Worm (Caenorhabditis elegans) whole organism, L3 larva: ENCODE data around the gene dgk-4.

Experiments
- R02D3.7 ChIP-seq: fragments of 150-350 bp; optimal IDR thresholded peaks from 2 replicates; lab custom pipeline; 2014; ENCODE audit warnings: missing biosample characterization, missing genetic modification characterization
- ama-1 ChIP-seq: fragments of 150-350 bp; optimal IDR thresholded peaks from 2 replicates; lab custom pipeline; 2018
- ceh-82 ChIP-seq: fragments of 150-350 bp; optimal IDR thresholded peaks from 2 replicates; lab custom pipeline; 2014; ENCODE audit warnings: missing biosample characterization, missing genetic modification characterization
- ceh-9 ChIP-seq: sonication (generic microtip); optimal IDR thresholded peaks from 2 replicates; lab custom pipeline; 2018; ENCODE audit warnings: missing biosample characterization, missing genetic modification characterization
- daf-12 ChIP-seq: fragments of 150-350 bp; optimal IDR thresholded peaks from 2 replicates; lab custom pipeline; 2014; ENCODE audit warnings: missing biosample characterization, missing genetic modification reagents, missing genetic modification characterization
- egl-27 ChIP-seq: sonication (generic microtip); optimal IDR thresholded peaks from 4 replicates; lab custom pipeline; 2017; ENCODE audit warnings: missing biosample characterization, missing genetic modification reagents, missing genetic modification characterization
- egl-5 ChIP-seq: fragments of 150-350 bp; optimal IDR thresholded peaks from 2 replicates; lab custom pipeline; 2017; ENCODE audit warnings: missing biosample characterization, missing genetic modification reagents, missing genetic modification characterization, inconsistent platforms
- elt-1 ChIP-seq: fragments of 150-350 bp; optimal IDR thresholded peaks from 2 replicates; lab custom pipeline; 2014; ENCODE audit warnings: missing biosample characterization, missing genetic modification characterization
- elt-2 ChIP-seq: sonication (generic microtip); optimal IDR thresholded peaks from 2 replicates; lab custom pipeline; 2016; ENCODE audit warnings: missing genetic modification reagents, mild to moderate bottlenecking, missing genetic modification characterization, missing compliant biosample characterization
- elt-3 ChIP-seq, 3 experiments: fragments of 150-350 bp in 1 of 3; sonication (generic microtip) in 2 of 3; optimal IDR thresholded peaks; 2 replicates in 2 of 3; 4 replicates in 1 of 3; lab custom pipeline; 2014 to 2017; ENCODE audit warnings: missing biosample characterization in 3 of 3, missing genetic modification characterization in 3 of 3
- fkh-10 ChIP-seq: sonication (generic microtip); optimal IDR thresholded peaks from 2 replicates; lab custom pipeline; 2017; ENCODE audit warnings: missing biosample characterization, missing genetic modification reagents, missing genetic modification characterization
- lin-39 ChIP-seq: fragments of 150-350 bp; optimal IDR thresholded peaks from 2 replicates; lab custom pipeline; 2018; ENCODE audit warnings: missing biosample characterization, missing genetic modification reagents, missing genetic modification characterization
- mdl-1 ChIP-seq: fragments of 150-350 bp; optimal IDR thresholded peaks from 2 replicates; lab custom pipeline; 2014; ENCODE audit warnings: missing biosample characterization, missing genetic modification characterization
- nhr-11 ChIP-seq: fragments of 150-350 bp; optimal IDR thresholded peaks from 2 replicates; lab custom pipeline; 2014; ENCODE audit warnings: missing biosample characterization, missing genetic modification characterization
- nhr-12 ChIP-seq: fragments of 150-350 bp; optimal IDR thresholded peaks from 2 replicates; lab custom pipeline; 2014; ENCODE audit warnings: missing biosample characterization, missing genetic modification characterization
- nhr-237 ChIP-seq: fragments of 150-350 bp; optimal IDR thresholded peaks from 2 replicates; lab custom pipeline; 2014; ENCODE audit warnings: missing biosample characterization, missing genetic modification characterization
- nhr-28 ChIP-seq: fragments of 150-350 bp; optimal IDR thresholded peaks from 2 replicates; lab custom pipeline; 2014; ENCODE audit warnings: missing biosample characterization, missing genetic modification characterization
- nhr-43 ChIP-seq: sonication (generic microtip); optimal IDR thresholded peaks from 2 replicates; lab custom pipeline; 2016; ENCODE audit warnings: mild to moderate bottlenecking, missing genetic modification characterization, missing compliant biosample characterization; ENCODE audit not compliant: poor library complexity, severe bottlenecking
- nhr-67 ChIP-seq: fragments of 150-350 bp; optimal IDR thresholded peaks from 2 replicates; lab custom pipeline; 2014; ENCODE audit warnings: missing biosample characterization, missing genetic modification characterization
- nhr-77 ChIP-seq: fragments of 150-350 bp; optimal IDR thresholded peaks from 2 replicates; lab custom pipeline; 2014; ENCODE audit warnings: missing biosample characterization, missing genetic modification characterization
- pha-4 ChIP-seq: fragments of 150-350 bp; optimal IDR thresholded peaks from 2 replicates; lab custom pipeline; 2014; ENCODE audit warnings: missing biosample characterization, missing genetic modification reagents, missing genetic modification characterization
- pqm-1 ChIP-seq: fragments of 150-350 bp; optimal IDR thresholded peaks from 2 replicates; lab custom pipeline; 2017; ENCODE audit warnings: missing biosample characterization, missing genetic modification characterization, inconsistent platforms
- snpc-4 ChIP-seq: fragments of 150-350 bp; optimal IDR thresholded peaks from 2 replicates; lab custom pipeline; 2014; ENCODE audit warnings: missing biosample characterization, missing genetic modification characterization
- unc-39 ChIP-seq: sonication (generic microtip); optimal IDR thresholded peaks from 4 replicates; lab custom pipeline; 2017; ENCODE audit warnings: missing biosample characterization, missing genetic modification characterization
- unc-62 ChIP-seq: fragments of 150-350 bp; sonication (generic microtip); optimal IDR thresholded peaks from 4 replicates; lab custom pipeline; 2014; ENCODE audit warnings: missing biosample characterization, missing genetic modification reagents, missing genetic modification characterization
- zag-1 ChIP-seq: fragments of 150-350 bp; optimal IDR thresholded peaks from 2 replicates; lab custom pipeline; 2014; ENCODE audit warnings: missing biosample characterization, missing genetic modification characterization
- ztf-11 ChIP-seq: fragments of 150-350 bp; optimal IDR thresholded peaks from 2 replicates; lab custom pipeline; 2014; ENCODE audit warnings: missing biosample characterization, missing genetic modification characterization

The dgk-4 gene

DNA sequence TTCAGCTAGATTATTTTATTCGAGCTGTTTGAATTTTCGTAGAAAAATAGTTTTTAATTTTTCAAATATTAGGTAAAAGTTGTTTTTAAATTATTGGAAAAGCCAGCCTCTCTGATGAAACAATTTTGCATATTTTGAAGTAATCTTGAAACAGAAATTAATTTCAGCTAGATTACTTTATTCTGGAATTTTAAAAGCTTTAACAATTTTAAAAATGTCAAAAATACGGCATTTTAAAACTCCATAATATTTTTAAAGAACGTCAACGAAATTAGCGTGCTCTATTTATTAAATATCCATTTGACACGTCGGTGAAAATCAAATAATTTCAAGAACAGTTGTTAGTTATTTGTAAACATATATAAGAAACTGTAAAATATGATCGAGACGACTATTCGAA, 28.3 kb upstream of the dgk-4 start, which contains the start of gene Y59H11AR.10:
TSS of gene Y59H11AR.10 (plus strand) at position 301 of the 400 bp plus-strand sequence.
- no peak for TF ChIP-seq nhr-43
- no peak for TF ChIP-seq nhr-67
- no peak for TF ChIP-seq mdl-1 (tag; lab: Kevin White, UChicago)
- no peak for TF ChIP-seq unc-62 (GFP tag; lab: Kevin White, UChicago)
- TF ChIP-seq unc-39 (tag; lab: Kevin White, UChicago), result no peak

DNA sequence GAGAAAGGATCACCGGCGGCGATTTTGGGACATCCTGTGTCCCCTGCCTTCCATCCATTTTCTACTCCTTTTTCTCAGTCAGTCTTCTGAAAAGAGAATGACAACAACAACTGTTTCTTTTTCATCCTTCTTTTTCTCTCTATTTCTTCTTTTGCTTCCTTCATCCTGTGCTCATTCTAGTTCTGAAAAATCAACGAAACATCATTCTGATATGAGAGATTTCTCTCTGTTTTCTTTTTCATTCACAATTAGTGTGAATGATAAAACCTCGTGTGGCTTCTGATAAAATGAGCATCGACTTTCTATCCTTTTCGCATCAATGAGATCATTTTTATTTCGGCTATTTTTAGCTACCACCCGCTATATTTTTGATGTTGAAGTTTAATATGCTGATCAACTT, 25.9 kb upstream of the dgk-4 start:
- TF ChIP-seq nhr-11 (tag; lab: Kevin White, UChicago), result peak; percentile 53
- TF ChIP-seq ama-1, result no peak

DNA sequence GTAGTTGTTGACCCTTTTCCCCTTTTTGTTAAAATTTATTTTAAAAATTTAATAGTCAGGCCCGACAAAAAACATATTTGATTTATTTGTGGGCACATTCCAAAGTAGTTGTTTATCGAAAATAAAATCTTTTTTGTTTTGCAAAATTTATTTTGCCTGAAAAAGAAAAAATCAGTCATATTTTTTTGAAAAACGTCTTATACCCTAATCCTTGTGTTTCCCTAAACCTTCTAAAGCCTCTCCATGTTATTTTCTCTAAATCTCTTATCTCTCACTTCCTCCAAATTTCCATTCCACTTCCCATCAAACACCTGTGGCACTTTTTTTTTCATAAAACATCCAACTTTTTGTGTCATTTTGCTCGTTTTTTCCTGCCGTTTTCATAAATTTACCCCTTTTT, 22.9 kb upstream of the dgk-4 start:
- TF ChIP-seq elt-1 (tag; lab: Kevin White, UChicago) (peak; percentile 63), pha-4 (tag; lab: Kevin White, UChicago) (no peak)

DNA sequence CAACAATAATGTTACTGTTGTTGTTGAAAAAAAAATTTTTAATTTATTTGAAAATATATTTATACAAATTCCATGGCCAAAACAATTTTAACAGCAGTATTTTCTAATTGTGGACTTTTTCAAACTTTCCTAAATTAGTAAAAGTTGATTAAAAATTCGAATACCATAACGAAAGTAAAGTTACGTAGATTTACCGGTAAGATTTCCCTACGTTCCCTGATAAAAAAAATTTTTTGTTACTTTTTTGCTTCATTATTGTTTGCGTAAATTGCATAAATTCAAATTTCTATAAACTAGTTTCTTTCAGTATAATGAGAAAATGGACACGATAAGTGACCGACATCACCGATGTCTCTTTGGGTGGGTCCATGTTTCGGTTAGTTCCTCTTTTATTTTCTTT, 22.2 kb upstream of the dgk-4 start, which contains the start of gene F42A9.6:
TSS of gene F42A9.6 (plus strand) at position 301 of the 400 bp plus-strand sequence.
- no peak for TF ChIP-seq zag-1
- TF ChIP-seq ceh-82 (tag; lab: Kevin White, UChicago), result no peak
- no peak for TF ChIP-seq pha-4 (tag; lab: Kevin White, UChicago)
- no peak for TF ChIP-seq ceh-9 (tag; lab: Kevin White, UChicago)
- TF ChIP-seq fkh-10 (GFP tag; lab: Kevin White, UChicago), result no peak
- TF ChIP-seq nhr-11 (tag; lab: Kevin White, UChicago), result no peak
- TF ChIP-seq pqm-1, result no peak
- no peak for TF ChIP-seq nhr-28 (tag; lab: Kevin White, UChicago)
- TF ChIP-seq ztf-11 (tag; lab: Kevin White, UChicago), result no peak

DNA sequence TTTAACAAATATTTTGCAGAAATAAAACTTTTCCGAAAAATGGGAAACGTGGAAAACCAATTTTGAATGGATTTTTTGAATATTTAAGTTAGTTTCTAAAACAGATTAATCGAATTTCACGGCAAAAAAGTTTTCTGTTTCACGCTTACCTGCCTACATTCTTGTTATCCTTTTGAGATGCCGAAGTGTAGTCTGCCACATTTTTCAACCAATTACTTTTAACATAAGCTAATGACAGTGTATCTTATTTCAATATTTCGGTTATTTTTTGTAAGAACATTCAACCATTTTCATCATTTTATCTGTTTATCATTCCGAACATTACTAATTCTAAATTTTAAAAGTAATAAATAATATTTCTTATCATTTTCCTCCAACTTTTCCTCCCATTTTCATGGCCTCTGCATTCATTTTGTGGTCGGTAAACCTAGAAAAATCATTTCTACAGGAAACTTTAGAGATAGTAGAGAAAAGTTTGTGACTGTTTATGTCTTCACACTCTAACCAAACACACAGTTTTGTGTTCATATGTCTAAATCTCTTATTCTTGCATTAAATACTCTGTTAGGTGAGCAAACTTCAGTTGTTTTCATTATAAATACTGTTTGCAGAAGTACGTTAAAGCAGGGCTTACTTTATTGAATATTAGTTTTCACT, 19.1 kb upstream of the dgk-4 start, which contains the start of the genes F42A9.17 and cyp-33E2:
TSS of gene F42A9.17 (minus strand) at position 51 of the 657 bp plus-strand sequence.
TSS of gene cyp-33E2 (plus strand) at position 449 of the 657 bp plus-strand sequence.
- TF ChIP-seq egl-5 (tag; lab: Kevin White, UChicago) (no peak), elt-2 (tag; lab: Kevin White, UChicago) (peak; percentile 67), pqm-1 (peak; percentile 83), pha-4 (tag; lab: Kevin White, UChicago) (peak; percentile 91), nhr-77 (tag; lab: Kevin White, UChicago) (no peak)

DNA sequence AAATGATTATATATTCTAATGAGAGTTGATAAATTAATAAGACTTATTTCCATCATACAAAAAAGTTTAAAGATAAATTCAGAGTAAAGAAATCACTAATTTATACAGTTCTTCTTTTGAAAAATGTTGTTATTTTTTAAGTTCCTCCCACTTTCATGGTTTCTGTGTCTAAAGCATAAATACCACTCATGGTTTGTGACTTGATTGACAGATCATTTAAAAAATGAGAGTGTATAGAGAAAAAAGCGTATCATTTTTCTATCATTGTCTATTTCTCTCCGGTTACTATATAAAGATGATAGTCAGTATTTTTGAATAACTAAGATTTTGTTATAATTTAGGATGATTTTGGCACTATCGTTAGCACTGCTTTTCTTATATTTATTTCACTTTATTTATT, 16.5 kb upstream of the dgk-4 start, which contains the start of gene cyp-33E3:
TSS of gene cyp-33E3 (plus strand) at position 316 of the 400 bp plus-strand sequence.
- no peak for TF ChIP-seq ztf-11 (tag; lab: Kevin White, UChicago)
- no peak for TF ChIP-seq daf-12 (tag; lab: Kevin White, UChicago)
- TF ChIP-seq egl-27 (tag; lab: Kevin White, UChicago), result no peak
- TF ChIP-seq pha-4 (tag; lab: Kevin White, UChicago), result no peak
- TF ChIP-seq snpc-4 (tag; lab: Kevin White, UChicago), result no peak
- peak; percentile 17 for TF ChIP-seq elt-2 (tag; lab: Kevin White, UChicago)
- no peak for TF ChIP-seq R02D3.7

DNA sequence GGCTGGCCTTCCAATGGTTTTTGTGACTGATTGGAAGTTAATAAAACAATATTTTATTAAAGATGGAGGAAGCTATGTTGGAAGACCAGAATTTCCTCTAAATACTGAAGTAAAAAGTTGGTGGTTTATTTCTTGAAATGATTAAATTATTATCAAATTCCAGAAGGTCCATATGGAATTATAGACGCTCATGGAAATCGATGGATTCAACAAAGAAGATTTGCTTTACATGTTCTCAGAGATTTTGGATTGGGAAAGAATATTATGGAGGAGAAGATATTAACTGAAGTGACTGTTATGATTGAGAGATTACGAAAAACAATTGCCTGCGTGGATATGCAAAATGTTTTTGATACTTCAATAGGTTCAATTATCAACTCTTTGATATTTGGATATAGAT, 15.8 kb upstream of the dgk-4 start:
- TF ChIP-seq elt-3 (tag; optimal IDR thresholded peaks at IDR 0.05; lab: Kevin White, UChicago), result no peak
- TF ChIP-seq lin-39 (tag; lab: Kevin White, UChicago), result no peak
- TF ChIP-seq ceh-82 (tag; lab: Kevin White, UChicago), result no peak
- no peak for TF ChIP-seq nhr-12
- no peak for TF ChIP-seq zag-1
- TF ChIP-seq egl-5 (tag; lab: Kevin White, UChicago), result no peak
- no peak for TF ChIP-seq pha-4 (tag; lab: Kevin White, UChicago)
- no peak for TF ChIP-seq nhr-237
- TF ChIP-seq elt-2 (tag; lab: Kevin White, UChicago), result no peak
- TF ChIP-seq elt-1 (tag; lab: Kevin White, UChicago), result no peak
- no peak for TF ChIP-seq egl-27 (tag; lab: Kevin White, UChicago)
- TF ChIP-seq nhr-67, result no peak
